Worm (Caenorhabditis elegans) whole organism, L3 larva: ENCODE data around the gene F10D2.8.

Experiments
- daf-12 ChIP-seq: fragments of 150-350 bp; optimal IDR thresholded peaks from 2 replicates; lab custom pipeline; 2014; ENCODE audit warnings: missing biosample characterization, missing genetic modification reagents, missing genetic modification characterization
- elt-3 ChIP-seq, 3 experiments: fragments of 150-350 bp in 1 of 3; sonication (generic microtip) in 2 of 3; optimal IDR thresholded peaks; 2 replicates in 2 of 3; 4 replicates in 1 of 3; lab custom pipeline; 2014 to 2017; ENCODE audit warnings: missing biosample characterization in 3 of 3, missing genetic modification characterization in 3 of 3
- fkh-10 ChIP-seq: sonication (generic microtip); optimal IDR thresholded peaks from 2 replicates; lab custom pipeline; 2017; ENCODE audit warnings: missing biosample characterization, missing genetic modification reagents, missing genetic modification characterization
- fos-1 ChIP-seq: fragments of 150-350 bp; optimal IDR thresholded peaks from 2 replicates; lab custom pipeline; 2014; ENCODE audit warnings: missing biosample characterization, missing genetic modification characterization
- jun-1 ChIP-seq: fragments of 150-350 bp; optimal IDR thresholded peaks from 2 replicates; lab custom pipeline; 2014; ENCODE audit warnings: missing biosample characterization, missing genetic modification reagents, missing genetic modification characterization
- mdl-1 ChIP-seq: fragments of 150-350 bp; optimal IDR thresholded peaks from 2 replicates; lab custom pipeline; 2014; ENCODE audit warnings: missing biosample characterization, missing genetic modification characterization
- unc-62 ChIP-seq: fragments of 150-350 bp; sonication (generic microtip); optimal IDR thresholded peaks from 4 replicates; lab custom pipeline; 2014; ENCODE audit warnings: missing biosample characterization, missing genetic modification reagents, missing genetic modification characterization
- zag-1 ChIP-seq: fragments of 150-350 bp; optimal IDR thresholded peaks from 2 replicates; lab custom pipeline; 2014; ENCODE audit warnings: missing biosample characterization, missing genetic modification characterization

DNA sequence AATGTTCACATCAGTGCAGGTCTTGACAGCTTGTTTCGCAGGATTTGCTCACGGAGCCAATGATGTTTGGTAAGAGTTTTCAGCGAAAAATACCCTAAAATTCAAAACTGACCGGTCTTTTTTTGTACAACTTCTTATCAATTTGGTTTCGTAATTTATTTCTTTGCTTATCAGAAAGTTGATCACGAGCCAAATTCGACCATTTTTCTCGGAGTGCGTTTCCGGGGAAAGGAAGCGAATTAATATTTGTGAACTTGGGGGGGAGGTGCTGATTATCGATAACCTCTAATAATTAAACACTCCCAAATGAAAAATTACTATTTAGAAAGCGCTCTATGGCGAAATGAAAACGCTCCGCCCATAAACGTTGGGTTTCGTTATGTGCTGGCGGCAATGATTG is 36.1 kb upstream of the F10D2.8 start:
- TF ChIP-seq zag-1: no peak
- no peak for TF ChIP-seq elt-3 (tag; optimal IDR thresholded peaks at IDR 0.05; lab: Kevin White, UChicago)
- no peak for TF ChIP-seq fkh-10
- no peak for TF ChIP-seq mdl-1 (tag; lab: Kevin White, UChicago)
- TF ChIP-seq fos-1 (tag; lab: Kevin White, UChicago): no peak
- TF ChIP-seq unc-62 (GFP tag; lab: Kevin White, UChicago): no peak
- TF ChIP-seq daf-12: no peak
- TF ChIP-seq jun-1: peak; percentile 73
